Worm (Caenorhabditis elegans) whole organism, L2 larva: ENCODE results near the gene Y47D3B.3.

ENCODE experiments used
- C34F6.9 ChIP-seq: fragments of 150-350 bp; optimal IDR thresholded peaks from 2 replicates; lab custom pipeline; 2014; ENCODE audit warnings: missing biosample characterization, missing genetic modification characterization
- F13H6.1 ChIP-seq: sonication (generic microtip); optimal IDR thresholded peaks from 2 replicates; lab custom pipeline; 2016; ENCODE audit warnings: missing genetic modification characterization, missing compliant biosample characterization
- R02D3.7 ChIP-seq: fragments of 150-350 bp; optimal IDR thresholded peaks from 2 replicates; lab custom pipeline; 2014; ENCODE audit warnings: missing biosample characterization, missing genetic modification characterization
- ZK546.5 ChIP-seq: sonication (generic microtip); optimal IDR thresholded peaks from 2 replicates; lab custom pipeline; 2017; ENCODE audit warnings: missing biosample characterization, missing genetic modification characterization
- aly-2 ChIP-seq: fragments of 150-350 bp; optimal IDR thresholded peaks from 2 replicates; lab custom pipeline; 2014; ENCODE audit warnings: missing biosample characterization, missing genetic modification characterization
- ama-1 ChIP-seq: fragments of 150-350 bp; optimal IDR thresholded peaks from 2 replicates; lab custom pipeline; 2018; ENCODE audit warnings: inconsistent platforms
- blmp-1 ChIP-seq: sonication (generic microtip); optimal IDR thresholded peaks from 2 replicates; lab custom pipeline; 2017; ENCODE audit warnings: missing genetic modification characterization, mild to moderate bottlenecking, missing compliant biosample characterization, antibody characterized with exemption, moderate library complexity; ENCODE audit not compliant: insufficient read depth
- ceh-16 ChIP-seq: fragments of 150-350 bp; optimal IDR thresholded peaks from 2 replicates; lab custom pipeline; 2014; ENCODE audit warnings: missing biosample characterization, missing genetic modification characterization
- ceh-82 ChIP-seq: fragments of 150-350 bp; optimal IDR thresholded peaks from 2 replicates; lab custom pipeline; 2014; ENCODE audit warnings: missing biosample characterization, missing genetic modification characterization
- crh-2 ChIP-seq: sonication (generic microtip); optimal IDR thresholded peaks from 2 replicates; lab custom pipeline; 2017; ENCODE audit warnings: missing biosample characterization, missing genetic modification characterization
- dmd-4 ChIP-seq: sonication (generic microtip); optimal IDR thresholded peaks from 2 replicates; lab custom pipeline; 2017; ENCODE audit warnings: missing biosample characterization, missing genetic modification characterization
- egl-27 ChIP-seq: sonication (generic microtip); optimal IDR thresholded peaks from 3 replicates; lab custom pipeline; 2017; ENCODE audit warnings: missing biosample characterization, missing genetic modification reagents, missing genetic modification characterization
- elt-3 ChIP-seq: sonication (generic microtip); optimal IDR thresholded peaks from 2 replicates; lab custom pipeline; 2017; ENCODE audit warnings: missing biosample characterization, missing genetic modification characterization
- fos-1 ChIP-seq: fragments of 150-350 bp; optimal IDR thresholded peaks from 2 replicates; lab custom pipeline; 2014; ENCODE audit warnings: missing biosample characterization, missing genetic modification characterization
- gmeb-1 ChIP-seq: fragments of 150-350 bp; optimal IDR thresholded peaks from 2 replicates; lab custom pipeline; 2014; ENCODE audit warnings: missing biosample characterization, missing genetic modification characterization
- lin-13 ChIP-seq: fragments of 150-350 bp; optimal IDR thresholded peaks from 2 replicates; lab custom pipeline; 2014; ENCODE audit warnings: missing biosample characterization, missing genetic modification reagents, missing genetic modification characterization
- lsy-2 ChIP-seq, 2 experiments: fragments of 150-350 bp in 1 of 2; sonication (generic microtip) in 1 of 2; optimal IDR thresholded peaks; 2 replicates each; lab custom pipeline; 2014 to 2017; ENCODE audit warnings: missing biosample characterization in 2 of 2, missing genetic modification characterization in 2 of 2
- mab-5 ChIP-seq: fragments of 150-350 bp; optimal IDR thresholded peaks from 2 replicates; lab custom pipeline; 2014; ENCODE audit warnings: missing biosample characterization, missing genetic modification characterization
- mbf-1 ChIP-seq: sonication (generic microtip); optimal IDR thresholded peaks from 2 replicates; lab custom pipeline; 2017; ENCODE audit warnings: missing biosample characterization, missing genetic modification characterization
- mdl-1 ChIP-seq, 2 experiments: fragments of 150-350 bp in 1 of 2; sonication (generic microtip) in 1 of 2; optimal IDR thresholded peaks; 2 replicates each; lab custom pipeline; 2017; ENCODE audit warnings: missing biosample characterization in 2 of 2, missing genetic modification characterization in 2 of 2
- nhr-10 ChIP-seq: sonication (generic microtip); optimal IDR thresholded peaks from 2 replicates; lab custom pipeline; 2017; ENCODE audit warnings: missing biosample characterization, missing genetic modification characterization
- nhr-21 ChIP-seq: fragments of 150-350 bp; optimal IDR thresholded peaks from 2 replicates; lab custom pipeline; 2014; ENCODE audit warnings: missing biosample characterization, missing genetic modification characterization
- nhr-23 ChIP-seq: fragments of 150-350 bp; optimal IDR thresholded peaks from 2 replicates; lab custom pipeline; 2014; ENCODE audit warnings: missing biosample characterization, missing genetic modification reagents, missing genetic modification characterization
- nhr-25 ChIP-seq: fragments of 150-350 bp; sonication (generic microtip); optimal IDR thresholded peaks from 3 replicates; lab custom pipeline; 2014; ENCODE audit warnings: missing biosample characterization, missing genetic modification characterization
- nhr-6 ChIP-seq: fragments of 150-350 bp; optimal IDR thresholded peaks from 2 replicates; lab custom pipeline; 2014; ENCODE audit warnings: missing biosample characterization, missing genetic modification characterization
- nhr-77 ChIP-seq: fragments of 150-350 bp; optimal IDR thresholded peaks from 2 replicates; lab custom pipeline; 2014; ENCODE audit warnings: missing biosample characterization, missing genetic modification characterization
- sma-3 ChIP-seq: sonication (generic microtip); optimal IDR thresholded peaks from 2 replicates; lab custom pipeline; 2016; ENCODE audit warnings: missing genetic modification reagents, missing genetic modification characterization, missing compliant biosample characterization
- sma-9 ChIP-seq, 2 experiments: fragments of 150-350 bp in 1 of 2; sonication (generic microtip) in 1 of 2; optimal IDR thresholded peaks; 2 replicates each; lab custom pipeline; 2014 to 2016; ENCODE audit warnings: missing genetic modification characterization in 2 of 2, mild to moderate bottlenecking in 1 of 2, missing biosample characterization in 1 of 2, missing compliant biosample characterization in 1 of 2, missing genetic modification reagents in 1 of 2, moderate library complexity in 1 of 2
- snpc-4 ChIP-seq: fragments of 150-350 bp; optimal IDR thresholded peaks from 2 replicates; lab custom pipeline; 2014; ENCODE audit warnings: missing biosample characterization, missing genetic modification characterization
- unc-62 ChIP-seq: fragments of 150-350 bp; optimal IDR thresholded peaks from 2 replicates; lab custom pipeline; 2014; ENCODE audit warnings: missing biosample characterization, missing genetic modification reagents, missing genetic modification characterization
- ztf-4 ChIP-seq: fragments of 150-350 bp; optimal IDR thresholded peaks from 2 replicates; lab custom pipeline; 2014; ENCODE audit warnings: missing biosample characterization, missing genetic modification characterization

The Y47D3B.3 gene

ce11 chrIII:11442556-11442955, 45.0 kb downstream of the Y47D3B.3 start, which contains the start of gene sbp-1:
sbp-1 (minus strand) TSS chrIII:11442566.
- peak; percentile 55 for TF ChIP-seq fos-1 (tag; lab: Kevin White, UChicago)
- no peak for TF ChIP-seq mab-5 (tag; lab: Kevin White, UChicago)

ce11 chrIII:11443408-11443994, 45.9 kb downstream of the Y47D3B.3 start:
- TF ChIP-seq snpc-4 (peak; percentile 18), R02D3.7 (no peak)
- TF ChIP-seq, all 48 proteins: peak for 1

ce11 chrIII:11444796-11445386, 47.3 kb downstream of the Y47D3B.3 start:
- TF ChIP-seq egl-27 (tag; lab: Kevin White, UChicago) (no peak), gmeb-1 (tag; lab: Kevin White, UChicago) (peak; percentile 52), C34F6.9 (peak; percentile 74), crh-2 (tag; lab: Kevin White, UChicago) (peak; percentile 66), ceh-16 (no peak), sma-9 (GFP tag; optimal IDR thresholded peaks at IDR 0.05; lab: Kevin White, UChicago) (peak; percentile 24), sma-9 (tag; optimal IDR thresholded peaks at IDR 0.05; lab: Kevin White, UChicago) (no peak), lin-13 (GFP tag; lab: Kevin White, UChicago) (no peak), snpc-4 (no peak), unc-62 (GFP tag; lab: Kevin White, UChicago) (no peak), F13H6.1 (tag; lab: Kevin White, UChicago) (peak; percentile 42), nhr-25 (peak; percentile 22), ZK546.5 (tag; lab: Kevin White, UChicago) (no peak), nhr-23 (tag; lab: Kevin White, UChicago) (no peak), nhr-77 (tag; lab: Kevin White, UChicago) (no peak), lsy-2 (tag; optimal IDR thresholded peaks at IDR 0.05; lab: Kevin White, UChicago) (peak in 1 of 2 experiments; percentile 51), fos-1 (tag; lab: Kevin White, UChicago) (peak; percentile 14), ztf-4 (tag; lab: Kevin White, UChicago) (no peak), nhr-10 (tag; lab: Kevin White, UChicago) (no peak), nhr-21 (tag; lab: Kevin White, UChicago) (peak; percentile 41), sma-3 (GFP tag; lab: Kevin White, UChicago) (peak; percentile 59), ceh-82 (tag; lab: Kevin White, UChicago) (no peak), nhr-6 (tag; lab: Kevin White, UChicago) (no peak)

ce11 chrIII:11446826-11447225, 49.2 kb downstream of the Y47D3B.3 start:
- no peak for TF ChIP-seq F13H6.1 (tag; lab: Kevin White, UChicago)
- TF ChIP-seq nhr-10 (tag; lab: Kevin White, UChicago): no peak
- TF ChIP-seq, all 48 proteins: peak for 0

ce11 chrIII:11448330-11448729, 50.7 kb downstream of the Y47D3B.3 start:
- TF ChIP-seq elt-3 (tag; lab: Kevin White, UChicago) (no peak), mbf-1 (tag; lab: Kevin White, UChicago) (no peak), lsy-2 (tag; optimal IDR thresholded peaks at IDR 0.05; lab: Kevin White, UChicago) (no peak), snpc-4 (no peak), F13H6.1 (tag; lab: Kevin White, UChicago) (no peak), ZK546.5 (tag; lab: Kevin White, UChicago) (no peak), lin-13 (GFP tag; lab: Kevin White, UChicago) (no peak), ama-1 (lab: Kevin White, UChicago) (no peak), dmd-4 (tag; lab: Kevin White, UChicago) (no peak), nhr-10 (tag; lab: Kevin White, UChicago) (no peak), crh-2 (tag; lab: Kevin White, UChicago) (no peak), aly-2 (tag; lab: Kevin White, UChicago) (no peak), blmp-1 (tag; lab: Kevin White, UChicago) (no peak), mdl-1 (tag; optimal IDR thresholded peaks at IDR 0.05; lab: Kevin White, UChicago) (no peak)
